Worm (Caenorhabditis elegans): ENCODE measurements around the gene txt-13.

The txt-13 gene

ce11 chrII:10569498-10569897 is 904 bp upstream of the txt-13 start (continued):
- TF ChIP-seq nhr-85 (tag) = no peak
- no peak for TF ChIP-seq dpl-1 (GFP tag; optimal IDR thresholded peaks at IDR 0.05)
- no peak for TF ChIP-seq unc-98 (GFP tag; IDR thresholded peaks at IDR 0.05)
- TF ChIP-seq nhr-20 (tag; optimal IDR thresholded peaks at IDR 0.05) = no peak
- no peak for TF ChIP-seq swsn-7 (tag; optimal IDR thresholded peaks at IDR 0.05)
- no peak for TF ChIP-seq ceh-88 (GFP tag; IDR thresholded peaks at IDR 0.05)
- TF ChIP-seq fkh-8 (tag; optimal IDR thresholded peaks at IDR 0.05) = no peak
- TF ChIP-seq nhr-237 (tag; optimal IDR thresholded peaks at IDR 0.05) = no peak
- no peak for TF ChIP-seq sox-4 (tag; optimal IDR thresholded peaks at IDR 0.05)
- TF ChIP-seq rnt-1 (tag; optimal IDR thresholded peaks at IDR 0.05) = peak; percentile 44
- TF ChIP-seq lsy-2 (tag; optimal IDR thresholded peaks at IDR 0.05) = peak in 1 of 2 experiments; percentile 13
- peak; percentile 43 for TF ChIP-seq nhr-71 (tag; optimal IDR thresholded peaks at IDR 0.05)
- no peak for TF ChIP-seq C04F5.9 (tag; optimal IDR thresholded peaks at IDR 0.05)
- no peak for TF ChIP-seq snpc-4 (tag; optimal IDR thresholded peaks at IDR 0.05)
- no peak for TF ChIP-seq pax-3 (tag; optimal IDR thresholded peaks at IDR 0.05)
- no peak for TF ChIP-seq fkh-4 (tag; optimal IDR thresholded peaks at IDR 0.05; ENCODE audit: borderline replicate concordance)
- no peak for TF ChIP-seq egl-13 (tag; optimal IDR thresholded peaks at IDR 0.05)

- TF ChIP-seq fos-1 (tag; optimal IDR thresholded peaks at IDR 0.05) = no peak
- no peak for TF ChIP-seq nhr-237 (tag; optimal IDR thresholded peaks at IDR 0.05)
- no peak for TF ChIP-seq C04F5.9 (tag; optimal IDR thresholded peaks at IDR 0.05)
- TF ChIP-seq nhr-84 (tag; optimal IDR thresholded peaks at IDR 0.05) = no peak
- TF ChIP-seq snu-23 (GFP tag; optimal IDR thresholded peaks at IDR 0.05) = no peak
- no peak for TF ChIP-seq ceh-63 (GFP tag; optimal IDR thresholded peaks at IDR 0.05)
- no peak for TF ChIP-seq C34B4.2 (tag; optimal IDR thresholded peaks at IDR 0.05)
Observed at ce11 chrII:10571967-10572366, 1.6 kb downstream of the txt-13 start, which contains the start of gene C06A1.3. TSS of gene C06A1.3 (plus strand) at chrII:10572267.

ce11 chrII:10574177-10574576 is 3.8 kb downstream of the txt-13 start:
- TF ChIP-seq efl-1 (optimal IDR thresholded peaks at IDR 0.05) (no peak), efl-1 (GFP tag; optimal IDR thresholded peaks at IDR 0.05 in 1 of 2) (no peak), ceh-90 (tag; optimal IDR thresholded peaks at IDR 0.05) (no peak), skn-1 (tag; optimal IDR thresholded peaks at IDR 0.05) (no peak), nhr-12 (tag; optimal IDR thresholded peaks at IDR 0.05) (no peak), sox-4 (tag; optimal IDR thresholded peaks at IDR 0.05) (no peak), C16A3.4 (tag; optimal IDR thresholded peaks at IDR 0.05) (no peak), mep-1 (tag; optimal IDR thresholded peaks at IDR 0.05) (no peak), ces-1 (GFP tag; optimal IDR thresholded peaks at IDR 0.05) (no peak), lin-14 (GFP tag; optimal IDR thresholded peaks at IDR 0.05) (no peak), blmp-1 (tag; optimal IDR thresholded peaks at IDR 0.05) (no peak), xbp-1 (tag; optimal IDR thresholded peaks at IDR 0.05) (no peak), unc-62 (GFP tag; optimal IDR thresholded peaks at IDR 0.05) (no peak), pax-3 (tag; optimal IDR thresholded peaks at IDR 0.05) (no peak), ceh-82 (tag; optimal IDR thresholded peaks at IDR 0.05) (no peak), ets-5 (GFP tag; IDR thresholded peaks at IDR 0.05) (no peak), C04F5.9 (tag; optimal IDR thresholded peaks at IDR 0.05) (no peak), pqm-1 (tag; optimal IDR thresholded peaks at IDR 0.05) (no peak), fkh-8 (tag; optimal IDR thresholded peaks at IDR 0.05) (no peak)

- TF ChIP-seq lin-35 (GFP tag; optimal IDR thresholded peaks at IDR 0.05) (peak; percentile 73 to 94), dsc-1 (tag; optimal IDR thresholded peaks at IDR 0.05) (no peak), zip-4 (GFP tag; optimal IDR thresholded peaks at IDR 0.05) (no peak), lin-13 (GFP tag; optimal IDR thresholded peaks at IDR 0.05) (peak; percentile 24), lin-14 (GFP tag; optimal IDR thresholded peaks at IDR 0.05) (no peak), rnt-1 (tag; optimal IDR thresholded peaks at IDR 0.05) (peak; percentile 41), C16A3.4 (tag; optimal IDR thresholded peaks at IDR 0.05) (peak; percentile 25), lsy-2 (tag; optimal IDR thresholded peaks at IDR 0.05) (peak; percentile 52 to 86), nhr-47 (tag; optimal IDR thresholded peaks at IDR 0.05) (peak; percentile 38), grh-1 (GFP tag; IDR thresholded peaks at IDR 0.05) (no peak), dpl-1 (GFP tag; optimal IDR thresholded peaks at IDR 0.05) (peak; percentile 75 to 88 (median 84)), ces-1 (GFP tag; optimal IDR thresholded peaks at IDR 0.05) (no peak), mep-1 (tag; optimal IDR thresholded peaks at IDR 0.05) (peak; percentile 52), efl-1 (optimal IDR thresholded peaks at IDR 0.05) (peak; percentile 37 to 87), efl-1 (GFP tag; optimal IDR thresholded peaks at IDR 0.05 in 1 of 2) (peak; percentile 87 to 99), snu-23 (GFP tag; optimal IDR thresholded peaks at IDR 0.05) (peak; percentile 17), aly-2 (tag; optimal IDR thresholded peaks at IDR 0.05) (no peak), nhr-76 (tag; optimal IDR thresholded peaks at IDR 0.05) (no peak), skn-1 (tag; optimal IDR thresholded peaks at IDR 0.05) (peak; percentile 20), blmp-1 (tag; optimal IDR thresholded peaks at IDR 0.05) (peak; percentile 54), elt-3 (tag; optimal IDR thresholded peaks at IDR 0.05) (peak in 1 of 6 experiments; percentile 2), ceh-8 (GFP tag; optimal IDR thresholded peaks at IDR 0.05) (no peak)
Observed at ce11 chrII:10578843-10579430, 8.5 kb downstream of the txt-13 start, which contains the start of gene rpb-6. TSS of gene rpb-6 (plus strand) at chrII:10579380.
